Fruit fly (Drosophila melanogaster) S2 (cell line): Measurements from ENCODE around the gene Claspin.

Experiments
- CG8478 ChIP-seq: fragments of >200 bp; optimal IDR thresholded peaks from 2 replicates; lab custom pipeline; 2018
- CTCF ChIP-seq, 2 experiments: fragments of >200 bp; optimal IDR thresholded peaks; 2 replicates each; lab custom pipeline; 2018

- TF ChIP-seq CTCF (optimal IDR thresholded peaks at IDR 0.05; lab: Kevin White, UChicago) (no peak), CG8478 (lab: Kevin White, UChicago) (no peak)
These were observed 54.1 kb downstream of the Claspin start, which contains the start of gene CG11342 for dm6 chr3L:4367339-4367738.
